Worm (Caenorhabditis elegans) whole organism, midembryonic: ENCODE measurements around the gene C03A7.13.

Experiments used
- T22C8.4 ChIP-seq: fragments of 200-800 bp; sonication (Bioruptor generic); IDR thresholded peaks from 2 replicates; pipeline ENCODE4 v1.3.6; 2022; ENCODE audit warnings: missing genetic modification characterization, missing compliant biosample characterization
- cog-1 ChIP-seq: sonication (generic microtip); optimal IDR thresholded peaks from 2 replicates; lab custom pipeline; 2016; ENCODE audit warnings: missing genetic modification characterization, missing compliant biosample characterization
- flt-1 ChIP-seq: fragments of 200-800 bp; sonication (Bioruptor generic); IDR thresholded peaks from 2 replicates; pipeline ENCODE4 v1.3.6; 2022; ENCODE audit warnings: missing genetic modification characterization, missing compliant biosample characterization
- klf-2 ChIP-seq: fragments of 200-800 bp; sonication (Bioruptor generic); conservative IDR thresholded peaks from 2 replicates; pipeline ENCODE4 v1.3.6; 2022; ENCODE audit warnings: missing genetic modification reagents, missing genetic modification characterization, missing compliant biosample characterization
- med-1 ChIP-seq: sonication (generic microtip); optimal IDR thresholded peaks from 2 replicates; lab custom pipeline; 2017; ENCODE audit warnings: missing genetic modification characterization, mild to moderate bottlenecking, missing compliant biosample characterization, antibody characterized with exemption, missing genetic modification reagents; ENCODE audit not compliant: insufficient read depth
- ref-1 ChIP-seq: fragments of 200-800 bp; sonication (Bioruptor generic); conservative IDR thresholded peaks from 2 replicates; pipeline ENCODE4 v1.3.6; 2022; ENCODE audit warnings: missing genetic modification reagents, missing genetic modification characterization, missing compliant biosample characterization
- tab-1 ChIP-seq: fragments of 200-800 bp; sonication (Bioruptor generic); IDR thresholded peaks from 2 replicates; pipeline ENCODE4 v1.3.6; 2022; ENCODE audit warnings: missing genetic modification characterization, missing compliant biosample characterization
- ztf-23 ChIP-seq: fragments of 200-800 bp; sonication (Bioruptor generic); IDR thresholded peaks from 2 replicates; pipeline ENCODE4 v1.3.6; 2022; ENCODE audit warnings: missing genetic modification reagents, missing genetic modification characterization, missing compliant biosample characterization
- ztf-29 ChIP-seq: fragments of 200-800 bp; sonication (Bioruptor generic); IDR thresholded peaks from 2 replicates; pipeline ENCODE4 v1.3.6; 2022; ENCODE audit warnings: missing genetic modification reagents, missing genetic modification characterization, missing compliant biosample characterization

Gene C03A7.13

DNA sequence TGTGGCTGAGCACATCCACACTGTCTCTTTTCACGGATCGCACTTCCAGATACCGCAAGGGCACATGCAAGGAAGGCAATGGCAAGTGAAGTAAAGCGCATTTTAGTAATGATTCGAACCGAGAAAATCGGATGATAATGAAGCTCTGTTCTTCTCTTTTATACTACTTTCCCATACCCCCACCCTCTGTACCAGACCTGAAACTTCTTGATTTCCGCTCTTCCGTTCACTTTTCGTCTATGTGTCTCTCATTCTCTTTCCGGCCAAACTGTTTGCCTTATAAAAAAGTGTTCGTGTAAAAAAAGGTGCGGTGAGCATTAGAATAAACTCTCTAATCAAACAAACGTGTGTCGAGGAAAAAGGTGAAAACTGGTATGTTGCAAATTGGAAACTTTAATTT lies 30.6 kb downstream of the C03A7.13 start, which contains the start of gene abu-6:
Gene abu-6 (minus strand): TSS at position 101 of the 400 bp plus-strand sequence.
- no peak for TF ChIP-seq ref-1
- TF ChIP-seq med-1 (GFP tag; lab: Kevin White, UChicago), result no peak
- no peak for TF ChIP-seq klf-2 (GFP tag; lab: Robert Waterston, UW)
- TF ChIP-seq cog-1 (tag; lab: Kevin White, UChicago), result no peak
- TF ChIP-seq flt-1 (GFP tag; lab: Robert Waterston, UW), result no peak
- no peak for TF ChIP-seq ztf-23 (GFP tag; lab: Robert Waterston, UW)
- no peak for TF ChIP-seq tab-1
- no peak for TF ChIP-seq T22C8.4 (GFP tag; lab: Robert Waterston, UW)
- no peak for TF ChIP-seq ztf-29 (GFP tag; lab: Robert Waterston, UW)

DNA sequence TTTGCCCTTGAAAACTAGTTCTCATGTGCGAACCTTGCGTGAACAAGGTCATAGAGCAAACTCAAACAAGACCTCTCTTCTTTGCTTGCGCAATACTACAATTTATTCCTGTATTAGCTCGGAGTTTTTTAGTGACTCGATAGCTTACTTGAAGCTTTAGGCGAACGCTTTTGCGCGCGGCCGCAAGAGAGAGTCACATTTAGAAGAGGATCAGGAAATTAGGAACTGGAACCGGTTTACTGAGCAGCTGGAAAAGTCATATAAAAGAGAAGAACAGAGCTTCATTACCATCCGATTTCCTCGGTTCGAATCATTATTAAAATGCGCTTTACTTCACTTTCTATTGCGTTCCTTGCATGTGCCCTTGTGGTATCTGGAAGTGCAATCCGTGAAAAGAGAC lies 34.0 kb downstream of the C03A7.13 start, which contains the start of gene abu-15:
Gene abu-15 (plus strand): TSS at position 301 of the 400 bp plus-strand sequence.
- TF ChIP-seq T22C8.4 (GFP tag; lab: Robert Waterston, UW), result no peak
- TF ChIP-seq ztf-23 (GFP tag; lab: Robert Waterston, UW), result no peak
- TF ChIP-seq cog-1 (tag; lab: Kevin White, UChicago), result no peak
- TF ChIP-seq flt-1 (GFP tag; lab: Robert Waterston, UW), result no peak
- no peak for TF ChIP-seq med-1 (GFP tag; lab: Kevin White, UChicago)
- TF ChIP-seq tab-1, result no peak
- no peak for TF ChIP-seq ztf-29 (GFP tag; lab: Robert Waterston, UW)
- no peak for TF ChIP-seq ref-1
- no peak for TF ChIP-seq klf-2 (GFP tag; lab: Robert Waterston, UW)

DNA sequence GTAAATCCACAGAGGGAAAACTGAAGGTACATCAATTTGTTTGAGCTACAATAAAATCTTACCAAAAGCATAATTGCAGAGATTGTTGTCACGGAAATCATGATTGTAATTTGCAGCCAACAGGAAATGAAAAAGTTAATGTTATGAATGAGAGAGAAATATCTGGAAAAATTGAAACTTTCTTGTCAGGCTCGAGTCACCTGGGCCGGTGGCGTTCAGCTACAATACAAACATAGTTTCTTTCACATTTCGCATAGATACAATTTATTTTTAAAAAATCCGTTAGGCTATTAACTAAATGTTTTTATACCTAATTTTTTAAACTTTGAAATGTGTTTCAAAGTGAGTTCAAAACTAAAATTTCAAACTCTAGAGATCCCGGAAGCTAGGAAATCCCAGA lies 34.7 kb downstream of the C03A7.13 start, which contains the start of gene srx-39:
Gene srx-39 (minus strand): TSS at position 101 of the 400 bp plus-strand sequence.
- TF ChIP-seq klf-2 (GFP tag; lab: Robert Waterston, UW) (no peak), cog-1 (tag; lab: Kevin White, UChicago) (no peak), ztf-23 (GFP tag; lab: Robert Waterston, UW) (no peak), tab-1 (no peak), ref-1 (no peak), T22C8.4 (GFP tag; lab: Robert Waterston, UW) (no peak), med-1 (GFP tag; lab: Kevin White, UChicago) (no peak), flt-1 (GFP tag; lab: Robert Waterston, UW) (no peak), ztf-29 (GFP tag; lab: Robert Waterston, UW) (no peak)

DNA sequence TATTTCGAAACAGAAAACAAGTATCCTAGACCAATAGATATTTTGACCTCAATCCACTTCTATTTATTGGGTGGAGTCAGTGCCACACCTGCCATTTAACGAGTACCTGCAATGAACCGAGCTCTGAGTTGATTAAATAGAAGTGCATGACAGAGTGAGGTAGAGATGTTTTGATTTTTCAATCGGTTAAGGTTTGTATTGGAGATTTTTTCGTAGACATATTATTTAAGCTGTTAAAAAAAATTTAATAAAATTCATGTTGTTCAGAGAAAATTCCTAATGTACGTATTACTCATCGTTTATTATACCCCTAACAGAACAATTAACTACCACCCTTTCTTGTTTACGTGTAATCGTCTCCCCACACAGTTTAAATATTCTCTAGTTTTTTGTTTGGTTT lies 36.8 kb downstream of the C03A7.13 start, which contains the start of gene srx-38:
Gene srx-38 (minus strand): TSS at position 101 of the 400 bp plus-strand sequence.
- TF ChIP-seq klf-2 (GFP tag; lab: Robert Waterston, UW) (no peak), T22C8.4 (GFP tag; lab: Robert Waterston, UW) (no peak)

DNA sequence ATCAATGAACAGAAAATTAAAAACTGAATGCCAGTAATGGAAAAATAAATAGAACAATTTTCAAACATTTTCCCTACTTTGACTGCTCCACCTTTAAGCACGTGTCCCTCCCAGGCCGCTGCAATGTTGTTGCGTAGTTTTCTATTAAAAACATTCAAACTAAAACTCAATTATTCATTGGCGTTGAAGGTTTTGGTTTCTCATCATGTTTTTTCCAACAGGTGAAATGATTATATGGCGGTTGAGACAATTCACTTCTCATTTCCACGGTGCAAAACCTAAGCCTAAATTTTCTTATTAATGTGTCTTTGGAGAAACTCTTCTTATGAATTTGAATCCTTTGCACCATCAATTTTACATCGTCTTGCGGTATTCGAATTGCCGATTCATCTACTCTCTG lies 41.5 kb downstream of the C03A7.13 start, which contains the start of gene srh-130:
Gene srh-130 (plus strand): TSS at position 301 of the 400 bp plus-strand sequence.
- TF ChIP-seq flt-1 (GFP tag; lab: Robert Waterston, UW) (no peak), ztf-29 (GFP tag; lab: Robert Waterston, UW) (no peak), med-1 (GFP tag; lab: Kevin White, UChicago) (no peak), ztf-23 (GFP tag; lab: Robert Waterston, UW) (no peak), tab-1 (no peak), ref-1 (no peak), klf-2 (GFP tag; lab: Robert Waterston, UW) (no peak), cog-1 (tag; lab: Kevin White, UChicago) (no peak), T22C8.4 (GFP tag; lab: Robert Waterston, UW) (no peak)

DNA sequence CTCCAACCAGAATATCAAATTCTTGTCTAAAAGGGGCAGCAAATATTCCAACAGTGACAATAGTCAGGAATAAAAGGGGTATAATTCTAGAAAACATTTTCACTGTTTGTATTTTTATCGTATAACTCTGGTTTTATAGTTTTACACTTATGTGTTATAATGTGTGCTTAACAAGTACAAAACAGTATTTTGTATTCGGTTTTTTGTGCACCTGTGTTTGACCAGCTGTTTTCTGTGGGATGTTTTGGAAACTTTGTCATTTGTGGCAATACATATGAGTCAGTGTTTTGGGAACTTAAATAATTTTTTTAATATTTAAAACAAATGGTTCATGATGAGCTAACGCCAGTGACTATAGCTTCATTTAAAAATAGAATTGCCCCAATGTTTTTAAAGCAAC lies 45.9 kb downstream of the C03A7.13 start, which contains the start of gene F14F9.6:
Gene F14F9.6 (minus strand): TSS at position 101 of the 400 bp plus-strand sequence.
- TF ChIP-seq ref-1 (no peak), cog-1 (tag; lab: Kevin White, UChicago) (no peak), klf-2 (GFP tag; lab: Robert Waterston, UW) (no peak), ztf-23 (GFP tag; lab: Robert Waterston, UW) (no peak), flt-1 (GFP tag; lab: Robert Waterston, UW) (no peak), ztf-29 (GFP tag; lab: Robert Waterston, UW) (no peak), tab-1 (no peak), T22C8.4 (GFP tag; lab: Robert Waterston, UW) (no peak), med-1 (GFP tag; lab: Kevin White, UChicago) (no peak)

DNA sequence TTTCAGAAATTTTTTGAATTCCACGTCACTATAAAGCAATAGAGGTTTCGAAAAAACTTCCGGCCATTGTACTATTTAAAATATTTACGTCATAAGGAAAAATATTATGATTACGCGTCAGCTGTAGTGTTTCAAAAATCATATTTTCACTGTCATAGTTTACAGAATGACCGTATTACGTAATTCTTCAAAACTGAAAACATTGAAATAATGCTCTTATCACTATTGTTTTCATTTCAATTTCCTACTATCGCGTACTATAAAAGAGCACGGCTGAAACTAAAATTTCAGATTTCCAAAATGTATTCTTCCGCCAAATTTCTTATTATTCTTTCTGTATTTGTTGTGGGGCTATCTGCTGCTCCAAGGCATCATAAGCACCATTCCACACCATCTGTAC lies 47.8 kb downstream of the C03A7.13 start, which contains the start of gene F14F9.2:
Gene F14F9.2 (plus strand): TSS at position 301 of the 400 bp plus-strand sequence.
- TF ChIP-seq T22C8.4 (GFP tag; lab: Robert Waterston, UW), result no peak
- TF ChIP-seq ztf-23 (GFP tag; lab: Robert Waterston, UW), result no peak
- TF ChIP-seq med-1 (GFP tag; lab: Kevin White, UChicago), result no peak
- TF ChIP-seq cog-1 (tag; lab: Kevin White, UChicago), result no peak
- TF ChIP-seq ref-1, result no peak
- no peak for TF ChIP-seq klf-2 (GFP tag; lab: Robert Waterston, UW)
- no peak for TF ChIP-seq ztf-29 (GFP tag; lab: Robert Waterston, UW)

DNA sequence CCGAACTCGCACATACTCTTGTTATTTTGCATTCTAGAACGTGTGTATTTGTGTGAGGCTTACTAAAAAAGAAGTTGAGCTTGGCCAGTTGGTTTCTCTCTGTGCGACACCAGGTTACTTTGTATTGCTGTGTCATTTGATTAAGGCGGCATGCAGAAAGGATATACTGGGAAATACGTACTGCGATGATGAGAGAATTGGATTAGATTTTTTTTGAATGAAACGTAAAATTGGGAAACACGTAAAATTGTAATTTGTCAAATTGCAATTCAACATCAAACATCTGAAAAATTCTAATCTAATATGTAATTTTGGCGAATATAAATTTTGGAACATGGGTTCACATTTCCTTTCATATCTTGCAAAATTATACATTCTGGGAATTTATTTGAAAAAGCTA lies 48.6 kb downstream of the C03A7.13 start, which contains the start of gene srh-129:
Gene srh-129 (minus strand): TSS at position 101 of the 400 bp plus-strand sequence.
- TF ChIP-seq T22C8.4 (GFP tag; lab: Robert Waterston, UW) (no peak), ztf-23 (GFP tag; lab: Robert Waterston, UW) (no peak), klf-2 (GFP tag; lab: Robert Waterston, UW) (no peak), ztf-29 (GFP tag; lab: Robert Waterston, UW) (no peak), cog-1 (tag; lab: Kevin White, UChicago) (no peak)

DNA sequence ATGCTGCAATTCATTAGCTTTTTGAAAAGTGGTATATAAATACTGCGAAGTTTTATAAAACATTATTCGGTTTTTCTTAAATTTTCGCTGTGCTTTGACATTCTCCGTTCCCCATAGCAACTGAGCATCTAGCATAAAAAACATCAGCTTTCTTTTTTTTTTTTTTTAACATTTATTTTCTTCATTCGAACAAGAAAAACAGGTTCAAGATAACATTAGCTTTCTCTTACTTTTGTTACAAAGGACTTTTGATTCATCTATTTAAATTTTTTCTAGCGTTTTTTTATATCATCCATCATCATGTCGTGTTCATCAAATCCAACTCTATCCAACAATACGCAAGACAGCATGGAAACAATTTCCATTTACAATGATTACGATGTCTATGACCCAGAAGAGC lies 54.4 kb downstream of the C03A7.13 start, which contains the start of gene F14F9.3:
Gene F14F9.3 (plus strand): TSS at position 301 of the 400 bp plus-strand sequence.
- no peak for TF ChIP-seq ztf-29 (GFP tag; lab: Robert Waterston, UW)
- TF ChIP-seq med-1 (GFP tag; lab: Kevin White, UChicago), result no peak
- TF ChIP-seq ref-1, result no peak
- no peak for TF ChIP-seq flt-1 (GFP tag; lab: Robert Waterston, UW)
